Worm (Caenorhabditis elegans) whole organism, mixed stage, embryonic: ENCODE results near the gene F42C5.4.

ENCODE experiments used
- M03D4.4 ChIP-seq: sonication (generic microtip); optimal IDR thresholded peaks from 2 replicates; lab custom pipeline; 2017; ENCODE audit warnings: mild to moderate bottlenecking, missing genetic modification characterization, missing compliant biosample characterization
- blmp-1 ChIP-seq: fragments of 150-350 bp; optimal IDR thresholded peaks from 2 replicates; lab custom pipeline; 2014; ENCODE audit warnings: missing biosample characterization, missing genetic modification characterization
- ceh-43 ChIP-seq: fragments of 200-800 bp; sonication (Bioruptor generic); optimal IDR thresholded peaks from 2 replicates; lab custom pipeline; 2018; ENCODE audit warnings: mild to moderate bottlenecking, missing genetic modification characterization, moderate library complexity, missing compliant biosample characterization
- ces-1 ChIP-seq: fragments of 150-350 bp; optimal IDR thresholded peaks from 2 replicates; lab custom pipeline; 2014; ENCODE audit warnings: missing biosample characterization, missing genetic modification reagents, missing genetic modification characterization
- drap-1 ChIP-seq: fragments of 200-800 bp; sonication (Bioruptor generic); optimal IDR thresholded peaks from 3 replicates; lab custom pipeline; 2018; ENCODE audit warnings: mild to moderate bottlenecking, missing genetic modification characterization, missing compliant biosample characterization
- elt-1 ChIP-seq: sonication (generic microtip); optimal IDR thresholded peaks from 2 replicates; lab custom pipeline; 2017; ENCODE audit warnings: missing genetic modification characterization, mild to moderate bottlenecking, missing compliant biosample characterization, antibody characterized with exemption, moderate library complexity, borderline replicate concordance; ENCODE audit not compliant: insufficient read depth
- elt-3 ChIP-seq: fragments of 150-350 bp; optimal IDR thresholded peaks from 2 replicates; lab custom pipeline; 2014; ENCODE audit warnings: missing biosample characterization, missing genetic modification characterization
- flh-1 ChIP-seq: fragments of 200-800 bp; sonication (Bioruptor generic); optimal IDR thresholded peaks from 2 replicates; lab custom pipeline; 2018; ENCODE audit warnings: mild to moderate bottlenecking, missing genetic modification characterization, moderate library complexity, missing compliant biosample characterization
- ham-2 ChIP-seq: fragments of 200-800 bp; sonication (Bioruptor generic); optimal IDR thresholded peaks from 2 replicates; lab custom pipeline; 2018; ENCODE audit warnings: mild to moderate bottlenecking, missing genetic modification characterization, missing compliant biosample characterization
- hlh-1 ChIP-seq: fragments of 150-350 bp; optimal IDR thresholded peaks from 2 replicates; lab custom pipeline; 2014; ENCODE audit warnings: missing biosample characterization, missing genetic modification reagents, missing genetic modification characterization
- lin-13 ChIP-seq: fragments of 150-350 bp; optimal IDR thresholded peaks from 2 replicates; lab custom pipeline; 2014; ENCODE audit warnings: missing biosample characterization, missing genetic modification characterization
- lsy-2 ChIP-seq: fragments of 150-350 bp; optimal IDR thresholded peaks from 2 replicates; lab custom pipeline; 2014; ENCODE audit warnings: missing biosample characterization, missing genetic modification characterization
- mab-5 ChIP-seq: fragments of 150-350 bp; optimal IDR thresholded peaks from 2 replicates; lab custom pipeline; 2014; ENCODE audit warnings: missing biosample characterization, missing genetic modification characterization
- mep-1 ChIP-seq: fragments of 150-350 bp; optimal IDR thresholded peaks from 2 replicates; lab custom pipeline; 2017; ENCODE audit warnings: missing biosample characterization, missing genetic modification reagents, missing genetic modification characterization, inconsistent platforms
- mls-2 ChIP-seq: sonication (generic microtip); optimal IDR thresholded peaks from 2 replicates; lab custom pipeline; 2016; ENCODE audit warnings: mild to moderate bottlenecking, missing genetic modification characterization, moderate library complexity, missing compliant biosample characterization
- nhr-2 ChIP-seq: fragments of 150-350 bp; optimal IDR thresholded peaks from 2 replicates; lab custom pipeline; 2014; ENCODE audit warnings: missing biosample characterization, missing genetic modification characterization
- nhr-237 ChIP-seq: fragments of 150-350 bp; optimal IDR thresholded peaks from 2 replicates; lab custom pipeline; 2014; ENCODE audit warnings: missing biosample characterization, missing genetic modification characterization
- nhr-28 ChIP-seq: fragments of 150-350 bp; optimal IDR thresholded peaks from 2 replicates; lab custom pipeline; 2014; ENCODE audit warnings: missing biosample characterization, missing genetic modification characterization
- pha-4 ChIP-seq: fragments of 150-350 bp; optimal IDR thresholded peaks from 2 replicates; lab custom pipeline; 2018; ENCODE audit warnings: missing biosample characterization, missing genetic modification reagents, missing genetic modification characterization
- sem-2 ChIP-seq: fragments of 200-800 bp; sonication (Bioruptor generic); optimal IDR thresholded peaks from 2 replicates; lab custom pipeline; 2018; ENCODE audit warnings: mild to moderate bottlenecking, missing genetic modification characterization, missing compliant biosample characterization
- snpc-4 ChIP-seq: fragments of 150-350 bp; optimal IDR thresholded peaks from 2 replicates; lab custom pipeline; 2014; ENCODE audit warnings: missing biosample characterization, missing genetic modification characterization
- sptf-1 ChIP-seq: sonication (generic microtip); optimal IDR thresholded peaks from 2 replicates; lab custom pipeline; 2017; ENCODE audit warnings: mild to moderate bottlenecking, missing genetic modification characterization, moderate library complexity, missing compliant biosample characterization
- unc-120 ChIP-seq: sonication (generic microtip); optimal IDR thresholded peaks from 2 replicates; lab custom pipeline; 2017; ENCODE audit warnings: missing genetic modification characterization, missing compliant biosample characterization; ENCODE audit not compliant: poor library complexity, severe bottlenecking
- unc-39 ChIP-seq: fragments of 150-350 bp; optimal IDR thresholded peaks from 2 replicates; lab custom pipeline; 2014; ENCODE audit warnings: missing biosample characterization, missing genetic modification characterization
- unc-62 ChIP-seq: fragments of 150-350 bp; optimal IDR thresholded peaks from 2 replicates; lab custom pipeline; 2014; ENCODE audit warnings: missing biosample characterization, missing genetic modification reagents, missing genetic modification characterization
- zip-8 ChIP-seq: fragments of 150-350 bp; optimal IDR thresholded peaks from 2 replicates; lab custom pipeline; 2014; ENCODE audit warnings: missing biosample characterization, missing genetic modification characterization
- ztf-11 ChIP-seq: fragments of 150-350 bp; optimal IDR thresholded peaks from 2 replicates; lab custom pipeline; 2014; ENCODE audit warnings: missing biosample characterization, missing genetic modification characterization

The F42C5.4 gene

DNA sequence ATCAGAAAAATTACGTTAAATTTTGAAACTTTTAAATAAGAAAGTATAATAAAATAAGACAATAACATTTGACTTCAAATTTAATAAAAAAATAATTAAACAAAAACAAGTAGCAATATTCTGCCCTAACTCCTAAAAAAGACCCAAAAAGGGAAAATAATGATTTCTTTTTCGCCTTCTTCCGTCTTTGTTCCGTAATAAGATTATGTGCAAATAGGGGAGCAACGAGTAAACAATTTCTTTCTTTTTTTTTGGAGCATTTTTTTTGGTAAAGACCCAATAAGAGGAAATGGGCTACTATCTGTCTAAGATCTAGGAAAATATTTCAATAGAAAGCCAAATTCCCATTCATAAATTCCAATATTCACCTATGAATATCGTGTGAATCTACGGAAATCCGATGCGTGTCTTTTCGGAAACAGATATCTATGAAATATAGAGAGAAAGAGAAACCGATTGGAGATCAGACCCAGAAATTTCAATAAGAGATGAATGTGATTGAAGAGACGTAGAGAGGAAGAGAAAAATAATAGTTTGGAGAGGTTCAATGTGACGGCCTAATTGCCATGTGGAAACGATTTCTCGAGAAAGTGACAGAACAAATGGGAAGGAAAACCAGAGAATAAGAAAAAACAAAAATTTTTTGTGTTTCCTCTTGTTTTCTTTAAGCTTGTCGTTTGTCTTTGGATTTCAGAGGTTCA, 26.1 kb upstream of the F42C5.4 start:
- peak; percentile 83 for TF ChIP-seq ces-1 (GFP tag; lab: Kevin White, UChicago)
- no peak for TF ChIP-seq flh-1 (GFP tag; lab: Kevin White, UChicago)
- peak; percentile 63 for TF ChIP-seq unc-62
- no peak for TF ChIP-seq ceh-43 (GFP tag; lab: Kevin White, UChicago)
- TF ChIP-seq elt-3, result no peak
- peak; percentile 51 for TF ChIP-seq elt-1 (tag; lab: Kevin White, UChicago)

DNA sequence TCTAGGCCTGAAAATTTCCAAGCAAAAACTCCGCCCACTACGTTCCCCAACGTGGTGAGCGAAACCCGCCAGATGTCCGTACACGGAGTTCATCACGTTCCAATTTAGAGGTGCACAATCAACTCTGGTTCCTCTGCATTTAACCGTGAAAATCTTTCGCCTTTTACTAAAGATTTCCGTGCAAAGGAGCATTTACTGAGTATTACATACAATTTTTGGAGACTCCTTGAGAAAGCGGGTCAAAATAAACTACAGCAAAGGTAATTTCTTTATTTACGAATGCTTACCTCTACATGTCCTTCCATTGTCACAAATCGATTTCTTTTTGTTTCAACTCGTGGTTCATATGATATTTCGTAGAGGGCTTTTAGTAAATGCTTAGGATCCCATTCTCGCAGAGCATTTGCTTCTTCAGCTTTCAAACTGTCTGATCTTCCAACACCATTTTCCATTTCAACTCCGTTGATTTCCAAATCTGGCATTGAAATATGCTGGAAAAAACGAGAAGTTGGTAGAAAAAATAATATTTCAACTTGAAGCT, 24.8 kb upstream of the F42C5.4 start, which contains the start of gene F42C5.9:
F42C5.9 (minus strand) TSS at position 491 of the 541 bp plus-strand sequence.
- TF ChIP-seq mab-5 (tag; lab: Kevin White, UChicago) (no peak), snpc-4 (no peak), unc-62 (no peak), mls-2 (tag; lab: Kevin White, UChicago) (no peak), ceh-43 (GFP tag; lab: Kevin White, UChicago) (no peak), zip-8 (tag; lab: Kevin White, UChicago) (no peak), unc-120 (tag; lab: Kevin White, UChicago) (no peak), ham-2 (GFP tag; lab: Kevin White, UChicago) (no peak), unc-39 (no peak), pha-4 (no peak), hlh-1 (tag; lab: Kevin White, UChicago) (no peak), nhr-28 (tag; lab: Kevin White, UChicago) (no peak), flh-1 (GFP tag; lab: Kevin White, UChicago) (no peak), elt-1 (tag; lab: Kevin White, UChicago) (no peak)

DNA sequence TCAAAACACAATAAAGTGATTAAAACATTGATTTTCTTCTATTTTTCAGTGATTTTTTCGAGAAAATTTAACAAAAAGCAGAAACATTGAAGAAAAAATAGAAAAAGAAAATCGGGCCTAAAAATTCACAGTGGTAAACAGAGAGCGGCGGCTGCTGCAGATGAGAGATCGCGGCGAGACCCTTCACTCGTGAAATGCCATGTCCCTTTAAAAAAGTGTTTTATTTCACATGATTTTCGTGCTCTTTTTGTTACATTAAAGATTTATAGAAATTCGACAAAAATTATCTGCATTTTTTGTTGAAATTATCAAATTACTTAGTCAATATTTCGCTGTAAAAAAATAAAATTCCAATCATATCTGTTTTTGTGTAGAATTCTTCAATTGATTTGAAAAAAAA, 22.0 kb upstream of the F42C5.4 start:
- peak; percentile 33 for TF ChIP-seq lin-13
- peak; percentile 76 for TF ChIP-seq mep-1 (tag; lab: Kevin White, UChicago)
- TF ChIP-seq unc-62, result no peak
- TF ChIP-seq sptf-1 (tag; lab: Kevin White, UChicago), result peak; percentile 14
- TF ChIP-seq elt-3, result no peak
- peak; percentile 32 for TF ChIP-seq nhr-237 (tag; lab: Kevin White, UChicago)
- TF ChIP-seq hlh-1 (tag; lab: Kevin White, UChicago), result peak; percentile 59
- TF ChIP-seq M03D4.4 (tag; lab: Kevin White, UChicago), result no peak
- peak; percentile 50 for TF ChIP-seq lsy-2 (tag; lab: Kevin White, UChicago)
- peak; percentile 49 for TF ChIP-seq pha-4
- peak; percentile 9 for TF ChIP-seq ces-1 (GFP tag; lab: Kevin White, UChicago)
- TF ChIP-seq, all 35 proteins: peak for 8

DNA sequence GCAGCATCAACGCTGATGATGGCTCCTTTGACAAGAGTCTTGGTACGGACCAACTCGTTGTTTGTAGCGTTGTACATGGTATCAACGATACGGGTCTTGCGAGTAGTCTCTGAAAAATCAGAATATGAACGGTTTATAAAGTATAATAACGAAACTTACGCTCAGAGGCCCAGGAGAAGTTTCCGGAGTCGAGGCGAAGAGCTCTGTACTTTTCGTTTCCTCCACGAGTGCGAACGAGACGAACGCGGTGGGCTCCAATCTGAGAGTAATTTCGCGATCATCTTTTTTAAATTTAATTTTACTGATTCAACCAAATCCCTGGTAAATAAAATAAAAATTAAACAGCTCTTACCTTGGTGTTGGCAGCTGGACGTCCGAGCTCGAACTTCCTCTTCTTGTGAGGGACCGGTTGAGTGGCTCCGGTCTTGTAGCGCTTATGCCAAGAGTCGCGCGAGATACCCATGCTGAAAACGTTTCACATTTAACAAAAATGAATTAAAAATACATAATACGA, 21.5 kb upstream of the F42C5.4 start, which contains the start of gene rps-8:
rps-8 (minus strand) TSS at position 464 of the 514 bp plus-strand sequence.
- no peak for TF ChIP-seq unc-62
- TF ChIP-seq blmp-1 (tag; lab: Kevin White, UChicago), result no peak
- TF ChIP-seq ceh-43 (GFP tag; lab: Kevin White, UChicago), result no peak
- no peak for TF ChIP-seq drap-1 (GFP tag; lab: Kevin White, UChicago)
- TF ChIP-seq ztf-11 (tag; lab: Kevin White, UChicago), result no peak
- no peak for TF ChIP-seq unc-39
- TF ChIP-seq mab-5 (tag; lab: Kevin White, UChicago), result no peak
- no peak for TF ChIP-seq snpc-4
- no peak for TF ChIP-seq flh-1 (GFP tag; lab: Kevin White, UChicago)
- no peak for TF ChIP-seq nhr-2
- TF ChIP-seq lsy-2 (tag; lab: Kevin White, UChicago), result no peak
- TF ChIP-seq sem-2 (GFP tag; lab: Kevin White, UChicago), result no peak
- no peak for TF ChIP-seq zip-8 (tag; lab: Kevin White, UChicago)

DNA sequence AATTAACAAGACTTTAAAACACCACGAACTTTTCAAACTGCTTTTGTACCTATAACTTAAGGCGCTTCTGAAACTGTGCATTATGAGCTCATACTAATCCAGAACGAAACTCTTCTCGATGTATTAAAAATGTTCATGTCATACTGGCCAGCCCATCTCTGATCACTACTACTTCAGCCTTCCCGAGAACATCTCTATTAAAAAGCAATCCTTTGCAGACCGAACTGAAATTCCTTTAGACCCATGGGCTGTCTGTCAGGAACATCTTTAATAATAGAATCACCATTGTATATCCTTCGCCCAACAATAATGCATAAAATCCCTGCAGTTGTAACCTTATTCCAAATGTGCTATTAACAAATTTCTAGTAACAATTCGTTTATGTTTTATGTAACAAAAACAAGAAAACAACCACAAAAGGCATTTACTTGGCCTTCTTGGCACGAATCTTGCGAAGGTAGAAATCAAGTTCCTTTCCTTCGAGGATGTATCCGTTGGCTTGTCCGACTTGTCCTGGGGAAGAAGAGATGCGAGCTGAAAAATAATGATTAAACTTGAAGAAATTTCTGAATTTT, 20.8 kb upstream of the F42C5.4 start:
- TF ChIP-seq snpc-4 (no peak), mab-5 (tag; lab: Kevin White, UChicago) (no peak), nhr-28 (tag; lab: Kevin White, UChicago) (no peak)
